Fruit fly (Drosophila melanogaster) whole organism, embryonic: ENCODE measurements around the gene UK114.

Experiments used
- Abd-B ChIP-seq: fragments of 200-800 bp; sonication (Bioruptor generic); optimal IDR thresholded peaks from 2 replicates; lab custom pipeline; 2018; ENCODE audit warnings: missing biosample characterization, mild to moderate bottlenecking, missing genetic modification characterization, moderate library complexity
- BEAF-32 ChIP-seq: fragments of 200-800 bp; sonication (Bioruptor generic); optimal IDR thresholded peaks from 3 replicates; lab custom pipeline; 2017; ENCODE audit warnings: missing biosample characterization, missing genetic modification characterization, mild to moderate bottlenecking, moderate library complexity, missing genetic modification reagents
- CG10321 ChIP-seq: fragments of 200-800 bp; sonication (Bioruptor generic); IDR thresholded peaks from 2 replicates; pipeline ENCODE4 v1.3.6; 2022; ENCODE audit warnings: missing biosample characterization, missing genetic modification characterization
- CG10462 ChIP-seq: fragments of 200-800 bp; sonication (Bioruptor generic); optimal IDR thresholded peaks from 2 replicates; lab custom pipeline; 2016; ENCODE audit warnings: missing biosample characterization, missing genetic modification characterization
- CG11456 ChIP-seq: fragments of 200-800 bp; sonication (Bioruptor generic); IDR thresholded peaks from 3 replicates; pipeline ENCODE4 v1.3.6; 2022; ENCODE audit warnings: missing biosample characterization, missing genetic modification characterization
- CG12219 ChIP-seq: fragments of 200-800 bp; sonication (Bioruptor generic); optimal IDR thresholded peaks from 3 replicates; lab custom pipeline; 2018; ENCODE audit warnings: missing biosample characterization, mild to moderate bottlenecking, missing genetic modification characterization
- CG13424 ChIP-seq: fragments of 200-800 bp; sonication (Bioruptor generic); optimal IDR thresholded peaks from 2 replicates; lab custom pipeline; 2019; ENCODE audit warnings: missing biosample characterization, mild to moderate bottlenecking, missing genetic modification characterization, moderate library complexity
- CG1647 ChIP-seq: fragments of 200-800 bp; sonication (Bioruptor generic); optimal IDR thresholded peaks from 3 replicates; lab custom pipeline; 2016; ENCODE audit warnings: missing biosample characterization, missing genetic modification characterization
- CG16813 ChIP-seq: fragments of 200-800 bp; sonication (Bioruptor generic); IDR thresholded peaks from 3 replicates; pipeline ENCODE4 v1.3.6; 2022; ENCODE audit warnings: missing biosample characterization, missing genetic modification characterization; ENCODE audit not compliant: partially characterized antibody
- CG17385 ChIP-seq: fragments of 200-800 bp; sonication (Bioruptor generic); optimal IDR thresholded peaks from 3 replicates; lab custom pipeline; 2018; ENCODE audit warnings: missing biosample characterization, mild to moderate bottlenecking, missing genetic modification characterization
- CG17802 ChIP-seq: fragments of 200-800 bp; sonication (Bioruptor generic); optimal IDR thresholded peaks from 2 replicates; lab custom pipeline; 2018; ENCODE audit warnings: missing biosample characterization, mild to moderate bottlenecking, missing genetic modification characterization, moderate library complexity
- CG18476 ChIP-seq: fragments of 200-800 bp; sonication (Bioruptor generic); optimal IDR thresholded peaks from 2 replicates; lab custom pipeline; 2016; ENCODE audit warnings: missing biosample characterization, mild to moderate bottlenecking, missing genetic modification characterization
- CG2889 ChIP-seq: fragments of 200-800 bp; sonication (Bioruptor generic); IDR thresholded peaks from 3 replicates; pipeline ENCODE4 v1.3.6; 2022; ENCODE audit warnings: missing biosample characterization, missing genetic modification characterization
- CG31388 ChIP-seq: fragments of 200-800 bp; sonication (Bioruptor generic); optimal IDR thresholded peaks from 2 replicates; lab custom pipeline; 2016; ENCODE audit warnings: missing biosample characterization, missing genetic modification characterization
- CG32532 ChIP-seq: fragments of 200-800 bp; sonication (Bioruptor generic); IDR thresholded peaks from 2 replicates; pipeline ENCODE4 v1.3.6; 2022; ENCODE audit warnings: missing biosample characterization, missing genetic modification characterization
- CG3838 ChIP-seq: fragments of 200-800 bp; sonication (Bioruptor generic); optimal IDR thresholded peaks from 3 replicates; lab custom pipeline; 2016; ENCODE audit warnings: missing biosample characterization, missing genetic modification characterization
- CG4730 ChIP-seq: fragments of 200-800 bp; sonication (Bioruptor generic); IDR thresholded peaks from 2 replicates; pipeline ENCODE4 v1.3.6; 2022; ENCODE audit warnings: missing biosample characterization, missing genetic modification characterization
- CG7786 ChIP-seq: fragments of 200-800 bp; sonication (Bioruptor generic); optimal IDR thresholded peaks from 2 replicates; lab custom pipeline; 2016; ENCODE audit warnings: missing biosample characterization, missing genetic modification characterization
- CG8765 ChIP-seq: fragments of 200-800 bp; sonication (Bioruptor generic); IDR thresholded peaks from 2 replicates; pipeline ENCODE4 v1.3.6; 2022; ENCODE audit warnings: missing biosample characterization, missing genetic modification characterization
- CG9215 ChIP-seq: fragments of 200-800 bp; sonication (Bioruptor generic); IDR thresholded peaks from 2 replicates; pipeline ENCODE4 v1.3.6; 2022; ENCODE audit warnings: missing biosample characterization, missing genetic modification characterization
- Camta ChIP-seq: fragments of 200-800 bp; sonication (Bioruptor generic); optimal IDR thresholded peaks from 2 replicates; lab custom pipeline; 2016; ENCODE audit warnings: missing biosample characterization, missing genetic modification characterization
- Drgx ChIP-seq: fragments of 200-800 bp; sonication (Bioruptor generic); IDR thresholded peaks from 2 replicates; pipeline ENCODE4 v1.3.6; 2022; ENCODE audit warnings: missing biosample characterization, missing genetic modification characterization
- Ets65A ChIP-seq: fragments of 200-800 bp; sonication (Bioruptor generic); peaks from one replicate; lab custom pipeline; 2016; ENCODE audit warnings: missing biosample characterization, missing genetic modification characterization
- Hand ChIP-seq: fragments of 200-800 bp; sonication (Bioruptor generic); optimal IDR thresholded peaks from 2 replicates; lab custom pipeline; 2017; ENCODE audit warnings: mild to moderate bottlenecking, missing biosample characterization, missing genetic modification reagents, missing genetic modification characterization
- Hmr ChIP-seq: fragments of 200-800 bp; sonication (Bioruptor generic); optimal IDR thresholded peaks from 3 replicates; lab custom pipeline; 2017; ENCODE audit warnings: mild to moderate bottlenecking, missing biosample characterization, missing genetic modification reagents, missing genetic modification characterization
- MTF-1 ChIP-seq: fragments of 200-800 bp; sonication (Bioruptor generic); optimal IDR thresholded peaks from 2 replicates; lab custom pipeline; 2018; ENCODE audit warnings: missing biosample characterization, mild to moderate bottlenecking, missing genetic modification characterization, borderline replicate concordance
- Taf1 ChIP-seq: fragments of 200-800 bp; sonication (Bioruptor generic); IDR thresholded peaks from 2 replicates; pipeline ENCODE4 v1.3.6; 2022; ENCODE audit warnings: missing biosample characterization, missing genetic modification characterization
- YL-1 ChIP-seq: fragments of 200-800 bp; sonication (Bioruptor generic); optimal IDR thresholded peaks from 3 replicates; lab custom pipeline; 2017; ENCODE audit warnings: missing biosample characterization, mild to moderate bottlenecking, missing genetic modification characterization
- ase ChIP-seq: fragments of 200-800 bp; sonication (Bioruptor generic); IDR thresholded peaks from 3 replicates; pipeline ENCODE4 v1.3.6; 2022; ENCODE audit warnings: missing biosample characterization, missing genetic modification characterization
- caup ChIP-seq: fragments of 200-800 bp; sonication (Bioruptor generic); optimal IDR thresholded peaks from 3 replicates; lab custom pipeline; 2017; ENCODE audit warnings: missing biosample characterization, mild to moderate bottlenecking, missing genetic modification characterization, moderate library complexity; ENCODE audit not compliant: severe bottlenecking
- fd64A ChIP-seq: fragments of 200-800 bp; sonication (Bioruptor generic); optimal IDR thresholded peaks from 3 replicates; lab custom pipeline; 2018; ENCODE audit warnings: missing biosample characterization, mild to moderate bottlenecking, missing genetic modification characterization
- fd96Cb ChIP-seq: fragments of 200-800 bp; sonication (Bioruptor generic); optimal IDR thresholded peaks from 2 replicates; lab custom pipeline; 2018; ENCODE audit warnings: missing biosample characterization, mild to moderate bottlenecking, missing genetic modification characterization, moderate library complexity
- gfzf ChIP-seq: fragments of 200-800 bp; sonication (Bioruptor generic); optimal IDR thresholded peaks from 2 replicates; lab custom pipeline; 2016; ENCODE audit warnings: missing biosample characterization, mild to moderate bottlenecking, missing genetic modification characterization, moderate library complexity
- insv ChIP-seq, 2 experiments: fragments of 200-800 bp; sonication (Bioruptor generic); optimal IDR thresholded peaks; 3 replicates each; lab custom pipeline; 2016 to 2018; ENCODE audit warnings: missing biosample characterization in 2 of 2, missing genetic modification characterization in 2 of 2
- lbe ChIP-seq: fragments of 200-800 bp; sonication (Bioruptor generic); optimal IDR thresholded peaks from 2 replicates; lab custom pipeline; 2016; ENCODE audit warnings: missing biosample characterization, mild to moderate bottlenecking, missing genetic modification characterization
- nom ChIP-seq: fragments of 200-800 bp; sonication (Bioruptor generic); optimal IDR thresholded peaks from 2 replicates; lab custom pipeline; 2017; ENCODE audit warnings: missing biosample characterization, missing genetic modification characterization, mild to moderate bottlenecking, moderate library complexity, missing genetic modification reagents
- pita ChIP-seq: fragments of 200-800 bp; sonication (Bioruptor generic); optimal IDR thresholded peaks from 2 replicates; lab custom pipeline; 2017; ENCODE audit warnings: missing biosample characterization, mild to moderate bottlenecking, missing genetic modification characterization
- sd ChIP-seq: fragments of 200-800 bp; sonication (Bioruptor generic); optimal IDR thresholded peaks from 3 replicates; lab custom pipeline; 2018; ENCODE audit warnings: missing biosample characterization, mild to moderate bottlenecking, missing genetic modification characterization, moderate library complexity
- sens ChIP-seq: fragments of 200-800 bp; sonication (Bioruptor generic); peaks from one replicate; lab custom pipeline; 2016; ENCODE audit warnings: missing biosample characterization, missing genetic modification characterization
- seq ChIP-seq: fragments of 200-800 bp; sonication (Bioruptor generic); IDR thresholded peaks from 2 replicates; pipeline ENCODE4 v1.3.6; 2022; ENCODE audit warnings: missing biosample characterization, missing genetic modification characterization
- slp2 ChIP-seq: fragments of 200-800 bp; sonication (Bioruptor generic); optimal IDR thresholded peaks from 2 replicates; lab custom pipeline; 2016; ENCODE audit warnings: missing biosample characterization, missing genetic modification characterization
- stwl ChIP-seq: fragments of 200-800 bp; sonication (Bioruptor generic); optimal IDR thresholded peaks from 3 replicates; lab custom pipeline; 2018; ENCODE audit warnings: missing biosample characterization, mild to moderate bottlenecking, missing genetic modification characterization, moderate library complexity
- toy ChIP-seq: fragments of 200-800 bp; sonication (Bioruptor generic); IDR thresholded peaks from 2 replicates; pipeline ENCODE4 v1.3.6; 2022; ENCODE audit warnings: missing biosample characterization, missing genetic modification characterization
- twi ChIP-seq: fragments of 200-800 bp; optimal IDR thresholded peaks from 2 replicates; lab custom pipeline; 2019; ENCODE audit warnings: missing biosample characterization, mild to moderate bottlenecking, missing genetic modification characterization, moderate library complexity
- zen2 ChIP-seq: fragments of 200-800 bp; sonication (Bioruptor generic); IDR thresholded peaks from 3 replicates; pipeline ENCODE4 v1.3.6; 2022; ENCODE audit warnings: missing biosample characterization, missing genetic modification characterization; ENCODE audit not compliant: partially characterized antibody

Gene UK114

DNA sequence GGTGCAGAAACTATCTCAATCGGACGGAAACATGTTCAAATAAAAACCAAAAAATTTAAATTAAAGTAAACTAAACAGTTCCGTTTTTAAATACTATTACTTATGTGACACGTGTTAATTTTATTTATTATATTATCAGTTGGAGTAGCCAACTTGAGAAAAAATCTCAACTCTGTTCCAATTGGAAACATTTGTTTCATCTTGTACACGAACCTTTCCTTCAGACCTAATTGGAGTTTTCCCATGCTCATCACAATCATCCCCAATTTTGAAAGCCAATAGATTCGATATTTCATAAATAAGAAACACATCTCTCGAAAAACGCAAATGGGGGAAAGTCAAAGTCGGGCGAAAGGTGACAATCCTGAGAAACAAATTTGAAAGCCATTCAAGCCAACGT is 31.9 kb upstream of the UK114 start:
- TF ChIP-seq zen2 (GFP tag; lab: Robert Waterston, UW): no peak
- TF ChIP-seq pita (GFP tag; lab: Kevin White, UChicago): peak; percentile 2
- TF ChIP-seq CG32532 (GFP tag; lab: Robert Waterston, UW): no peak
- TF ChIP-seq CG7786: no peak
- TF ChIP-seq CG18476: no peak
- no peak for TF ChIP-seq CG10321 (GFP tag; lab: Robert Waterston, UW)
- TF ChIP-seq fd96Cb: no peak
- no peak for TF ChIP-seq Abd-B (GFP tag; lab: Kevin White, UChicago)
- TF ChIP-seq CG3838: no peak
- TF ChIP-seq stwl (tag; lab: Kevin White, UChicago): peak; percentile 2
- TF ChIP-seq sd (tag; lab: Kevin White, UChicago): no peak
- no peak for TF ChIP-seq CG11456
- TF ChIP-seq seq (GFP tag; lab: Robert Waterston, UW): no peak
- no peak for TF ChIP-seq CG1647 (GFP tag; lab: Kevin White, UChicago)
- TF ChIP-seq Hmr (GFP tag; lab: Kevin White, UChicago): no peak
- no peak for TF ChIP-seq CG16813 (GFP tag; lab: Robert Waterston, UW)
- TF ChIP-seq MTF-1 (GFP tag; lab: Kevin White, UChicago): no peak
- no peak for TF ChIP-seq CG17802 (tag; lab: Kevin White, UChicago)
- no peak for TF ChIP-seq CG9215 (GFP tag; lab: Robert Waterston, UW)
- no peak for TF ChIP-seq CG13424 (tag; lab: Kevin White, UChicago)
- TF ChIP-seq Hand (GFP tag; lab: Kevin White, UChicago): no peak
- peak; percentile 85 to 92 for TF ChIP-seq insv (GFP tag; optimal IDR thresholded peaks at IDR 0.05; lab: Kevin White, UChicago)
- TF ChIP-seq sens (GFP tag; lab: Kevin White, UChicago): peak; percentile 37
- TF ChIP-seq BEAF-32: peak; percentile 8
- TF ChIP-seq fd64A (GFP tag; lab: Kevin White, UChicago): no peak
- no peak for TF ChIP-seq YL-1
- TF ChIP-seq ase (GFP tag; lab: Robert Waterston, UW): no peak
- no peak for TF ChIP-seq Camta (GFP tag; lab: Kevin White, UChicago)
- TF ChIP-seq CG8765 (GFP tag; lab: Robert Waterston, UW): no peak
- TF ChIP-seq CG10462 (GFP tag; lab: Kevin White, UChicago): no peak
- TF ChIP-seq CG4730 (GFP tag; lab: Robert Waterston, UW): no peak
- no peak for TF ChIP-seq slp2 (GFP tag; lab: Kevin White, UChicago)
- no peak for TF ChIP-seq CG17385 (GFP tag; lab: Kevin White, UChicago)
- TF ChIP-seq, all 482 proteins: peak for 5

DNA sequence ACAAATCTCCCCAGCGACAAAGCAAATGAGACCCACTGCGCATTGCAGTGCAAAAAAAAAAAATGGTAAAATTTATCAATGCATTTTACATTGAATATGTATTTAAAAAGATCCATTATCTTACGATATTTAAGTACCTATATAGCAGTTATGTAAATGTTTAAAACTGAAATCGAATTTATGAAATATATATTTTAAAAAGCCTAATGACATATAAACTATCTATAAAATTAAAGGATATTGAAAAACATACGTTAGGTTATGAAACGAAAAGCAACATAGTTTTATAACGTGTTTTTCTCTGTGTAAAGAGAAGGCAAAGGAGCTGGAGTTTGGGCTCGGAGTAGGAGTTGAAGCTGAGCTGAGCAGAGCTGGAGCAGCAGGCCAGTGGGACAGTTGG is 29.5 kb upstream of the UK114 start:
- no peak for TF ChIP-seq toy (GFP tag; lab: Robert Waterston, UW)
- TF ChIP-seq lbe (GFP tag; lab: Kevin White, UChicago): peak; percentile 3
- TF ChIP-seq CG12219 (GFP tag; lab: Kevin White, UChicago): no peak
- no peak for TF ChIP-seq CG31388 (GFP tag; lab: Kevin White, UChicago)
- no peak for TF ChIP-seq gfzf
- TF ChIP-seq CG2889 (GFP tag; lab: Robert Waterston, UW): no peak
- TF ChIP-seq caup (GFP tag; lab: Kevin White, UChicago): no peak
- peak; percentile 32; the same call in 1 of the 2 replicates for TF ChIP-seq Drgx (GFP tag; lab: Robert Waterston, UW)
- TF ChIP-seq twi (tag; lab: Kevin White, UChicago): no peak
- TF ChIP-seq nom (GFP tag; lab: Kevin White, UChicago): no peak
- TF ChIP-seq Taf1: no peak
- peak; percentile 45 for TF ChIP-seq sens (GFP tag; lab: Kevin White, UChicago)
- TF ChIP-seq Ets65A (GFP tag; lab: Kevin White, UChicago): peak; percentile 6
